Worm (Caenorhabditis elegans) whole organism, early embryonic: Measurements from ENCODE around the gene nspg-14.
A peak's percentile ranks its signal among the peaks of the same experiment; 100 is the strongest.

ENCODE experiments used
- B0310.2 ChIP-seq: sonication (generic microtip); optimal IDR thresholded peaks from 2 replicates; lab custom pipeline; 2016; ENCODE audit warnings: mild to moderate bottlenecking, missing genetic modification characterization, missing compliant biosample characterization
- F13C5.2 ChIP-seq: sonication (generic microtip); optimal IDR thresholded peaks from 2 replicates; lab custom pipeline; 2017; ENCODE audit warnings: mild to moderate bottlenecking, missing genetic modification characterization, inconsistent platforms, missing compliant biosample characterization
- aly-1 ChIP-seq: sonication (generic microtip); optimal IDR thresholded peaks from 2 replicates; lab custom pipeline; 2016; ENCODE audit warnings: missing genetic modification characterization, missing compliant biosample characterization
- ama-1 ChIP-seq: fragments of 150-350 bp; optimal IDR thresholded peaks from 2 replicates; lab custom pipeline; 2014
- ceh-13 ChIP-seq: fragments of 200-800 bp; sonication (Bioruptor generic); optimal IDR thresholded peaks from 2 replicates; lab custom pipeline; 2018; ENCODE audit warnings: mild to moderate bottlenecking, missing genetic modification characterization, missing compliant biosample characterization
- ceh-36 ChIP-seq: sonication (generic microtip); optimal IDR thresholded peaks from 2 replicates; lab custom pipeline; 2016; ENCODE audit warnings: missing genetic modification characterization, inconsistent platforms, missing compliant biosample characterization
- ets-7 ChIP-seq: sonication (generic microtip); optimal IDR thresholded peaks from 2 replicates; lab custom pipeline; 2016; ENCODE audit warnings: missing genotype, missing genetic modification characterization, missing compliant biosample characterization
- flt-1 ChIP-seq: fragments of 200-800 bp; sonication (Bioruptor generic); IDR thresholded peaks from 2 replicates; pipeline ENCODE4 v1.3.6; 2022; ENCODE audit warnings: missing genetic modification characterization, missing compliant biosample characterization
- hmbx-1 ChIP-seq: sonication (generic microtip); optimal IDR thresholded peaks from 2 replicates; lab custom pipeline; 2016; ENCODE audit warnings: mild to moderate bottlenecking, missing genetic modification characterization, missing compliant biosample characterization
- hmg-4 ChIP-seq: fragments of 200-800 bp; sonication (Bioruptor generic); optimal IDR thresholded peaks from 2 replicates; lab custom pipeline; 2018; ENCODE audit warnings: mild to moderate bottlenecking, missing genetic modification characterization, missing compliant biosample characterization
- hnd-1 ChIP-seq: sonication (generic microtip); optimal IDR thresholded peaks from 2 replicates; lab custom pipeline; 2016; ENCODE audit warnings: missing genetic modification characterization, missing compliant biosample characterization
- pes-1 ChIP-seq: fragments of 200-800 bp; sonication (Bioruptor generic); IDR thresholded peaks from 2 replicates; pipeline ENCODE4 v1.3.6; 2022; ENCODE audit warnings: missing genetic modification reagents, missing genetic modification characterization, missing compliant biosample characterization
- scrt-1 ChIP-seq: fragments of 200-800 bp; sonication (Bioruptor generic); IDR thresholded peaks from 2 replicates; pipeline ENCODE4 v1.3.6; 2022; ENCODE audit warnings: missing genetic modification characterization, missing compliant biosample characterization
- sea-1 ChIP-seq: fragments of 200-800 bp; sonication (Bioruptor generic); conservative IDR thresholded peaks from 2 replicates; pipeline ENCODE4 v1.3.6; 2022; ENCODE audit warnings: missing genetic modification characterization, missing compliant biosample characterization
- tbx-11 ChIP-seq: fragments of 200-800 bp; sonication (Bioruptor generic); IDR thresholded peaks from 2 replicates; pipeline ENCODE4 v1.3.6; 2022; ENCODE audit warnings: missing genetic modification characterization, missing compliant biosample characterization
- tbx-37 ChIP-seq: fragments of 200-800 bp; sonication (Bioruptor generic); conservative IDR thresholded peaks from 2 replicates; pipeline ENCODE4 v1.3.6; 2022; ENCODE audit warnings: missing genetic modification reagents, missing genetic modification characterization, missing compliant biosample characterization
- tra-4 ChIP-seq: sonication (generic microtip); optimal IDR thresholded peaks from 2 replicates; lab custom pipeline; 2017; ENCODE audit warnings: missing genetic modification characterization, missing compliant biosample characterization

nspg-14 gene

ce11 chrX:5275209-5275608, 22.4 kb downstream of the nspg-14 start, which contains the start of gene hst-6:
Gene hst-6, plus strand, starts transcription at chrX:5275561.
- TF ChIP-seq hmg-4 (GFP tag; lab: Kevin White, UChicago) = peak; percentile 75
- TF ChIP-seq aly-1 (tag; lab: Kevin White, UChicago) = no peak
- no peak for TF ChIP-seq pes-1
- no peak for TF ChIP-seq B0310.2 (tag; lab: Kevin White, UChicago)
- TF ChIP-seq flt-1 (GFP tag; lab: Robert Waterston, UW) = peak; percentile 41; the same call in 1 of the 2 replicates
- TF ChIP-seq tbx-37 (GFP tag; lab: Robert Waterston, UW) = 0 out of 2 replicates have a peak, but pooled peaks have one; percentile 39
- TF ChIP-seq tbx-11 = no peak
- no peak for TF ChIP-seq hmbx-1
- no peak for TF ChIP-seq ama-1
- no peak for TF ChIP-seq tra-4 (tag; lab: Kevin White, UChicago)
- 0 out of 2 replicates have a peak, but pooled peaks have one; percentile 50 for TF ChIP-seq sea-1
- no peak for TF ChIP-seq ceh-36 (tag; lab: Kevin White, UChicago)
- TF ChIP-seq hnd-1 (tag; lab: Kevin White, UChicago) = no peak
- TF ChIP-seq ets-7 (tag; lab: Kevin White, UChicago) = no peak
- peak; percentile 85 for TF ChIP-seq F13C5.2 (tag; lab: Kevin White, UChicago)
- TF ChIP-seq scrt-1 (GFP tag; lab: Robert Waterston, UW) = no peak
- TF ChIP-seq ceh-13 = no peak

- no peak for TF ChIP-seq ama-1
- no peak for TF ChIP-seq tra-4 (tag; lab: Kevin White, UChicago)
- TF ChIP-seq flt-1 (GFP tag; lab: Robert Waterston, UW) = no peak
- TF ChIP-seq sea-1 = no peak
- no peak for TF ChIP-seq hmg-4 (GFP tag; lab: Kevin White, UChicago)
- TF ChIP-seq F13C5.2 (tag; lab: Kevin White, UChicago) = no peak
- TF ChIP-seq ceh-36 (tag; lab: Kevin White, UChicago) = no peak
- TF ChIP-seq ets-7 (tag; lab: Kevin White, UChicago) = no peak
- no peak for TF ChIP-seq ceh-13
- no peak for TF ChIP-seq hmbx-1
- TF ChIP-seq tbx-11 = no peak
- no peak for TF ChIP-seq B0310.2 (tag; lab: Kevin White, UChicago)
- TF ChIP-seq pes-1 = no peak
- TF ChIP-seq aly-1 (tag; lab: Kevin White, UChicago) = no peak
- TF ChIP-seq scrt-1 (GFP tag; lab: Robert Waterston, UW) = no peak
- no peak for TF ChIP-seq tbx-37 (GFP tag; lab: Robert Waterston, UW)
Observed at ce11 chrX:5276772-5277171, 23.9 kb downstream of the nspg-14 start.

ce11 chrX:5278249-5278648, 25.4 kb downstream of the nspg-14 start:
- TF ChIP-seq pes-1 (no peak), ama-1 (no peak), hmg-4 (GFP tag; lab: Kevin White, UChicago) (no peak), scrt-1 (GFP tag; lab: Robert Waterston, UW) (no peak), flt-1 (GFP tag; lab: Robert Waterston, UW) (no peak), ets-7 (tag; lab: Kevin White, UChicago) (no peak), F13C5.2 (tag; lab: Kevin White, UChicago) (no peak), ceh-36 (tag; lab: Kevin White, UChicago) (no peak), hmbx-1 (no peak), hnd-1 (tag; lab: Kevin White, UChicago) (no peak), aly-1 (tag; lab: Kevin White, UChicago) (no peak), tbx-37 (GFP tag; lab: Robert Waterston, UW) (no peak), ceh-13 (no peak), tbx-11 (no peak), sea-1 (no peak), tra-4 (tag; lab: Kevin White, UChicago) (no peak), B0310.2 (tag; lab: Kevin White, UChicago) (no peak)

ce11 chrX:5279170-5279635, 26.4 kb downstream of the nspg-14 start, which contains the start of gene Y34B4A.2:
Gene Y34B4A.2, plus strand, starts transcription at chrX:5279497.
- TF ChIP-seq tbx-37 (GFP tag; lab: Robert Waterston, UW) (no peak), hmg-4 (GFP tag; lab: Kevin White, UChicago) (peak; percentile 15)

- TF ChIP-seq ama-1 (no peak), hmbx-1 (no peak), ets-7 (tag; lab: Kevin White, UChicago) (no peak), tra-4 (tag; lab: Kevin White, UChicago) (no peak), hnd-1 (tag; lab: Kevin White, UChicago) (no peak), ceh-36 (tag; lab: Kevin White, UChicago) (no peak), sea-1 (no peak), aly-1 (tag; lab: Kevin White, UChicago) (no peak), tbx-37 (GFP tag; lab: Robert Waterston, UW) (no peak), flt-1 (GFP tag; lab: Robert Waterston, UW) (no peak), B0310.2 (tag; lab: Kevin White, UChicago) (no peak), F13C5.2 (tag; lab: Kevin White, UChicago) (no peak), tbx-11 (no peak), pes-1 (no peak), scrt-1 (GFP tag; lab: Robert Waterston, UW) (no peak), hmg-4 (GFP tag; lab: Kevin White, UChicago) (no peak), ceh-13 (no peak)
Observed at ce11 chrX:5279674-5280073, 26.8 kb downstream of the nspg-14 start, which contains the start of gene rga-8. Gene rga-8, minus strand, starts transcription at chrX:5279774.

- TF ChIP-seq ceh-36 (tag; lab: Kevin White, UChicago) (no peak), ama-1 (no peak), hmg-4 (GFP tag; lab: Kevin White, UChicago) (no peak), B0310.2 (tag; lab: Kevin White, UChicago) (no peak), tbx-11 (no peak), hnd-1 (tag; lab: Kevin White, UChicago) (no peak), pes-1 (no peak), hmbx-1 (no peak)
Observed at ce11 chrX:5283531-5283930, 30.7 kb downstream of the nspg-14 start, which contains the start of gene vps-41. Gene vps-41, plus strand, starts transcription at chrX:5283831.

- TF ChIP-seq tbx-11 (no peak), aly-1 (tag; lab: Kevin White, UChicago) (no peak), scrt-1 (GFP tag; lab: Robert Waterston, UW) (no peak), tbx-37 (GFP tag; lab: Robert Waterston, UW) (no peak), F13C5.2 (tag; lab: Kevin White, UChicago) (no peak), sea-1 (no peak), tra-4 (tag; lab: Kevin White, UChicago) (no peak), ceh-13 (no peak), flt-1 (GFP tag; lab: Robert Waterston, UW) (no peak), ets-7 (tag; lab: Kevin White, UChicago) (no peak)
Observed at ce11 chrX:5289106-5289505, 36.3 kb downstream of the nspg-14 start.
